Worm (Caenorhabditis elegans) whole organism, L4 larva: ENCODE data around the gene T15B7.14.
A peak's percentile ranks its signal among the peaks of the same experiment; 100 is the strongest.

Experiments used
- D1046.2 ChIP-seq: fragments of 200-800 bp; sonication (Bioruptor generic); IDR thresholded peaks from 2 replicates; pipeline ENCODE4 v1.3.6; 2022; ENCODE audit warnings: missing genetic modification characterization, missing compliant biosample characterization
- F44E2.7 ChIP-seq: fragments of 200-800 bp; sonication (Bioruptor generic); IDR thresholded peaks from 2 replicates; pipeline ENCODE4 v2.1.2; 2022; ENCODE audit warnings: missing genetic modification characterization, missing compliant biosample characterization
- R02D3.7 ChIP-seq: fragments of 150-350 bp; sonication (generic microtip); optimal IDR thresholded peaks from 3 replicates; lab custom pipeline; 2014; ENCODE audit warnings: missing biosample characterization, missing genetic modification characterization
- T20F7.1 ChIP-seq: fragments of 200-800 bp; sonication (Bioruptor generic); optimal IDR thresholded peaks from 2 replicates; lab custom pipeline; 2018; ENCODE audit warnings: mild to moderate bottlenecking, missing genetic modification characterization, missing compliant biosample characterization
- Y48G9A.11 ChIP-seq: fragments of 200-800 bp; sonication (Bioruptor generic); IDR thresholded peaks from 2 replicates; pipeline ENCODE4 v1.3.6; 2022; ENCODE audit warnings: missing genetic modification reagents, missing genetic modification characterization, missing compliant biosample characterization
- Y5F2A.4 ChIP-seq: fragments of 200-800 bp; sonication (Bioruptor generic); optimal IDR thresholded peaks from 2 replicates; lab custom pipeline; 2018; ENCODE audit warnings: mild to moderate bottlenecking, missing genetic modification characterization, missing compliant biosample characterization
- Y75B8A.6 ChIP-seq: fragments of 200-800 bp; sonication (Bioruptor generic); IDR thresholded peaks from 2 replicates; pipeline ENCODE4 v1.3.6; 2022; ENCODE audit warnings: missing genetic modification reagents, missing genetic modification characterization, missing compliant biosample characterization
- ZK546.5 ChIP-seq, 2 experiments: sonication (generic microtip); optimal IDR thresholded peaks; 2 replicates each; lab custom pipeline; 2017; ENCODE audit warnings: missing biosample characterization in 2 of 2, missing genetic modification characterization in 2 of 2
- arid-1 ChIP-seq: fragments of 200-800 bp; sonication (Bioruptor generic); conservative IDR thresholded peaks from 2 replicates; pipeline ENCODE4 v1.3.6; 2022; ENCODE audit warnings: missing genetic modification reagents, missing genetic modification characterization, missing compliant biosample characterization
- ceh-20 ChIP-seq: fragments of 200-800 bp; sonication (Bioruptor generic); IDR thresholded peaks from 2 replicates; pipeline ENCODE4 v1.3.6; 2022; ENCODE audit warnings: missing genetic modification reagents, missing genetic modification characterization, missing compliant biosample characterization
- ces-1 ChIP-seq: fragments of 150-350 bp; sonication (generic microtip); optimal IDR thresholded peaks from 4 replicates; lab custom pipeline; 2014; ENCODE audit warnings: missing biosample characterization, missing genetic modification reagents, missing genetic modification characterization
- ctbp-1 ChIP-seq: fragments of 200-800 bp; sonication (Bioruptor generic); IDR thresholded peaks from 2 replicates; pipeline ENCODE4 v1.3.6; 2022; ENCODE audit warnings: missing genetic modification reagents, missing genetic modification characterization, missing compliant biosample characterization
- daf-16 ChIP-seq, 3 experiments: sonication (generic microtip); optimal IDR thresholded peaks; 2 replicates each; lab custom pipeline; 2016 to 2017; ENCODE audit warnings: missing genetic modification characterization in 3 of 3, missing genetic modification reagents in 3 of 3, mild to moderate bottlenecking in 2 of 3, missing compliant biosample characterization in 2 of 3, missing biosample characterization in 1 of 3, moderate library complexity in 1 of 3
- daf-19 ChIP-seq: fragments of 200-800 bp; sonication (Bioruptor generic); conservative IDR thresholded peaks from 2 replicates; pipeline ENCODE4 v1.3.6; 2022; ENCODE audit warnings: missing genetic modification characterization, missing compliant biosample characterization
- dmd-6 ChIP-seq: fragments of 200-800 bp; sonication (Bioruptor generic); IDR thresholded peaks from 2 replicates; pipeline ENCODE4 v1.3.6; 2022; ENCODE audit warnings: missing genetic modification reagents, missing genetic modification characterization, missing compliant biosample characterization
- dpl-1 ChIP-seq: fragments of 150-350 bp; optimal IDR thresholded peaks from 2 replicates; lab custom pipeline; 2014; ENCODE audit warnings: missing biosample characterization, missing genetic modification reagents, missing genetic modification characterization
- gei-8 ChIP-seq: fragments of 200-800 bp; sonication (Bioruptor generic); optimal IDR thresholded peaks from 2 replicates; lab custom pipeline; 2018; ENCODE audit warnings: mild to moderate bottlenecking, missing genetic modification characterization, missing compliant biosample characterization
- hlh-30 ChIP-seq: sonication (generic microtip); optimal IDR thresholded peaks from 2 replicates; lab custom pipeline; 2017; ENCODE audit warnings: antibody characterized with exemption, mild to moderate bottlenecking, missing genetic modification characterization, missing compliant biosample characterization; ENCODE audit not compliant: insufficient read depth
- lin-1 ChIP-seq: fragments of 200-800 bp; sonication (Bioruptor generic); IDR thresholded peaks from 2 replicates; pipeline ENCODE4 v1.3.6; 2022; ENCODE audit warnings: missing genetic modification reagents, missing genetic modification characterization, missing compliant biosample characterization
- lin-13 ChIP-seq: fragments of 150-350 bp; optimal IDR thresholded peaks from 2 replicates; lab custom pipeline; 2014; ENCODE audit warnings: missing biosample characterization, missing genetic modification reagents, missing genetic modification characterization
- lin-15B ChIP-seq: fragments of 150-350 bp; sonication (generic microtip); optimal IDR thresholded peaks from 3 replicates; lab custom pipeline; 2014; ENCODE audit warnings: missing biosample characterization, missing genetic modification characterization
- lin-29 ChIP-seq: fragments of 200-800 bp; sonication (Bioruptor generic); IDR thresholded peaks from 2 replicates; pipeline ENCODE4 v1.3.6; 2022; ENCODE audit warnings: missing genetic modification reagents, missing genetic modification characterization, missing compliant biosample characterization
- lin-39 ChIP-seq: fragments of 150-350 bp; optimal IDR thresholded peaks from 2 replicates; lab custom pipeline; 2014; ENCODE audit warnings: missing biosample characterization, missing genetic modification reagents, missing genetic modification characterization
- lir-3 ChIP-seq: sonication (generic microtip); optimal IDR thresholded peaks from 2 replicates; lab custom pipeline; 2016; ENCODE audit warnings: mild to moderate bottlenecking, missing genetic modification characterization, missing compliant biosample characterization
- madf-5 ChIP-seq, 2 experiments: fragments of 200-800 bp; sonication (Bioruptor generic); IDR thresholded peaks; 2 replicates each; pipeline ENCODE4 v1.3.6; 2022; ENCODE audit warnings: missing compliant biosample characterization in 2 of 2, missing genetic modification characterization in 2 of 2
- mdl-1 ChIP-seq, 2 experiments: fragments of 150-350 bp in 1 of 2; sonication (generic microtip) in 1 of 2; optimal IDR thresholded peaks; 2 replicates each; lab custom pipeline; 2014 to 2017; ENCODE audit warnings: missing biosample characterization in 2 of 2, missing genetic modification characterization in 2 of 2
- mes-2 ChIP-seq: sonication (generic microtip); optimal IDR thresholded peaks from 2 replicates; lab custom pipeline; 2016; ENCODE audit warnings: missing genotype, mild to moderate bottlenecking, missing genetic modification characterization, missing compliant biosample characterization; ENCODE audit not compliant: poor library complexity, severe bottlenecking
- mxl-3 ChIP-seq: fragments of 200-800 bp; sonication (Bioruptor generic); optimal IDR thresholded peaks from 2 replicates; lab custom pipeline; 2018; ENCODE audit warnings: mild to moderate bottlenecking, missing genetic modification characterization, missing compliant biosample characterization
- nhr-102 ChIP-seq: sonication (generic microtip); optimal IDR thresholded peaks from 2 replicates; lab custom pipeline; 2016; ENCODE audit warnings: mild to moderate bottlenecking, missing genetic modification characterization, moderate library complexity, missing compliant biosample characterization
- nhr-237 ChIP-seq: sonication (generic microtip); optimal IDR thresholded peaks from 2 replicates; lab custom pipeline; 2017; ENCODE audit warnings: missing biosample characterization, missing genetic modification characterization
- nhr-25 ChIP-seq: sonication (generic microtip); optimal IDR thresholded peaks from 2 replicates; lab custom pipeline; 2017; ENCODE audit warnings: missing genetic modification characterization, mild to moderate bottlenecking, missing compliant biosample characterization, antibody characterized with exemption, moderate library complexity, borderline replicate concordance; ENCODE audit not compliant: insufficient read depth
- nhr-48 ChIP-seq: sonication (generic microtip); optimal IDR thresholded peaks from 2 replicates; lab custom pipeline; 2016; ENCODE audit warnings: mild to moderate bottlenecking, missing genetic modification characterization, missing compliant biosample characterization
- nhr-6 ChIP-seq: fragments of 150-350 bp; optimal IDR thresholded peaks from 2 replicates; lab custom pipeline; 2014; ENCODE audit warnings: missing biosample characterization, missing genetic modification characterization
- nhr-77 ChIP-seq: fragments of 150-350 bp; optimal IDR thresholded peaks from 2 replicates; lab custom pipeline; 2014; ENCODE audit warnings: missing biosample characterization, missing genetic modification characterization
- pqm-1 ChIP-seq: sonication (generic microtip); optimal IDR thresholded peaks from 2 replicates; lab custom pipeline; 2017; ENCODE audit warnings: missing biosample characterization, missing genetic modification characterization
- rbr-2 ChIP-seq: sonication (generic microtip); optimal IDR thresholded peaks from 2 replicates; lab custom pipeline; 2016; ENCODE audit warnings: missing genotype, missing genetic modification characterization, missing compliant biosample characterization
- set-16 ChIP-seq: fragments of 200-800 bp; sonication (Bioruptor generic); IDR thresholded peaks from 2 replicates; pipeline ENCODE4 v1.3.6; 2022; ENCODE audit warnings: missing genetic modification reagents, missing genetic modification characterization, missing compliant biosample characterization
- snpc-1.2 ChIP-seq: fragments of 200-800 bp; sonication (Bioruptor generic); IDR thresholded peaks from 2 replicates; pipeline ENCODE4 v1.3.6; 2022; ENCODE audit warnings: missing genetic modification reagents, missing genetic modification characterization, missing compliant biosample characterization
- spr-1 ChIP-seq: sonication (generic microtip); optimal IDR thresholded peaks from 2 replicates; lab custom pipeline; 2016; ENCODE audit warnings: mild to moderate bottlenecking, missing genetic modification characterization, missing compliant biosample characterization
- spr-3 ChIP-seq: fragments of 200-800 bp; sonication (Bioruptor generic); optimal IDR thresholded peaks from 2 replicates; lab custom pipeline; 2018; ENCODE audit warnings: mild to moderate bottlenecking, missing genetic modification characterization, missing compliant biosample characterization
- unc-130 ChIP-seq: sonication (generic microtip); optimal IDR thresholded peaks from 2 replicates; lab custom pipeline; 2016; ENCODE audit warnings: missing genetic modification reagents, missing genetic modification characterization, missing compliant biosample characterization
- vab-7 ChIP-seq: fragments of 200-800 bp; sonication (Bioruptor generic); IDR thresholded peaks from 2 replicates; pipeline ENCODE4 v1.3.6; 2022; ENCODE audit warnings: missing genetic modification reagents, missing genetic modification characterization, missing compliant biosample characterization
- zag-1 ChIP-seq: fragments of 150-350 bp; optimal IDR thresholded peaks from 2 replicates; lab custom pipeline; 2014; ENCODE audit warnings: missing biosample characterization, missing genetic modification characterization
- zip-11 ChIP-seq: fragments of 200-800 bp; sonication (Bioruptor generic); IDR thresholded peaks from 2 replicates; pipeline ENCODE4 v1.3.6; 2022; ENCODE audit warnings: missing genetic modification characterization, missing compliant biosample characterization
- zip-2 ChIP-seq: fragments of 150-350 bp; optimal IDR thresholded peaks from 2 replicates; lab custom pipeline; 2014; ENCODE audit warnings: missing biosample characterization, missing genetic modification characterization
- ztf-11 ChIP-seq: fragments of 150-350 bp; optimal IDR thresholded peaks from 2 replicates; lab custom pipeline; 2014; ENCODE audit warnings: missing biosample characterization, missing genetic modification characterization
- ztf-7 ChIP-seq: fragments of 150-350 bp; optimal IDR thresholded peaks from 2 replicates; lab custom pipeline; 2014; ENCODE audit warnings: missing biosample characterization, missing genetic modification characterization

T15B7.14 gene

DNA sequence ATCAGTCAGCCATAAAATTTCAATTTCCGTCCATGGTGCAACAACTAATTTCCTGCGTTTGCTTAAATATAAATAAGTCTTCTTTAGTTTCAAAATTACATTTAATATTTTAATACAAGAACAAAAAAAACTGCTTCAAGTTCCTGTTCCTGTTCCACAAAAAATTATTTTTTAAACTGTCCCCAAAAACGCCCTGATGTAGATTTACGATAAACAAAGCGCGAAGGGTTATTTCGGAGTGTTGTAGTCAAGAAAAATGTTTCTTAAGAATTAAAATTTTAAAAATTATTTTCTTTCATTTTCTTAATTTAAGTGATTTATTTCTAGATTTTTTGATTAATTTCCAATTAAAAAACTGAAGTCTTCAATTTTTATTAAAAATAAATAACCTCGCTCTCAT is 3.5 kb upstream of the T15B7.14 start, which contains the start of gene T15B7.15:
Gene T15B7.15, minus strand, starts transcription at position 67 of the 400 bp plus-strand sequence.
- TF ChIP-seq pqm-1 (tag; lab: Kevin White, UChicago) (no peak), lin-15B (no peak), ztf-11 (tag; lab: Kevin White, UChicago) (no peak), nhr-48 (tag; lab: Kevin White, UChicago) (no peak), Y5F2A.4 (GFP tag; lab: Kevin White, UChicago) (no peak), arid-1 (GFP tag; lab: Robert Waterston, UW) (no peak), zag-1 (tag; lab: Kevin White, UChicago) (no peak), madf-5 (GFP tag; IDR thresholded peaks at IDR 0.05; lab: Robert Waterston, UW) (no peak), spr-1 (tag; lab: Kevin White, UChicago) (no peak), spr-3 (GFP tag; lab: Kevin White, UChicago) (no peak), gei-8 (GFP tag; lab: Kevin White, UChicago) (no peak), dpl-1 (GFP tag; lab: Kevin White, UChicago) (peak; percentile 77), dmd-6 (no peak), lin-1 (GFP tag; lab: Robert Waterston, UW) (no peak), ztf-7 (no peak), Y48G9A.11 (GFP tag; lab: Robert Waterston, UW) (peak; percentile 92), nhr-237 (tag; lab: Kevin White, UChicago) (no peak), rbr-2 (no peak), ctbp-1 (GFP tag; lab: Robert Waterston, UW) (no peak), nhr-6 (tag; lab: Kevin White, UChicago) (no peak), nhr-102 (tag; lab: Kevin White, UChicago) (no peak), mes-2 (tag; lab: Kevin White, UChicago) (peak; percentile 58), lir-3 (tag; lab: Kevin White, UChicago) (no peak), ces-1 (no peak), ceh-20 (no peak), mdl-1 (tag; optimal IDR thresholded peaks at IDR 0.05; lab: Kevin White, UChicago) (no peak), lin-39 (tag; lab: Kevin White, UChicago) (no peak), nhr-77 (tag; lab: Kevin White, UChicago) (no peak), T20F7.1 (GFP tag; lab: Kevin White, UChicago) (peak; percentile 94), ZK546.5 (tag; optimal IDR thresholded peaks at IDR 0.05; lab: Kevin White, UChicago) (no peak), R02D3.7 (tag; lab: Kevin White, UChicago) (peak; percentile 85), snpc-1.2 (no peak), zip-11 (no peak), mxl-3 (no peak)

DNA sequence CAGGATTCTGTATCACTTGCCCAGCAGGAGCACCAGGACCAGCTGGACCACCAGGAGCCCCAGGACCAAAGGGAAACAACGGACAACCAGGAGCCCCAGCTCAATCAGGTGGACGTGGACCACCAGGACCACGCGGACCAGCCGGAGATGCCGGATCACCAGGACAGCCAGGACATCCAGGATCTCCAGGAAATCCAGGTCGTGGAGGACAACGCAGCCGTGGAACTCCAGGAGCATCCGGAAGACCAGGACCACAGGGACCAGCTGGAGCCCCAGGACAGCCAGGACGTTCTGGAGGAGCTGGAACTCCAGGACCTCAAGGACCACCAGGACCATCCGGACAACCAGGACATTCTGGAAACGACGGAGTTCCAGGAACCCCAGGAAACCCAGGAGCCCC is 894 bp upstream of the T15B7.14 start:
- TF ChIP-seq ztf-11 (tag; lab: Kevin White, UChicago) (no peak), set-16 (GFP tag; lab: Robert Waterston, UW) (peak; percentile 95), zip-2 (tag; lab: Kevin White, UChicago) (no peak), unc-130 (GFP tag; lab: Kevin White, UChicago) (no peak), F44E2.7 (GFP tag; lab: Robert Waterston, UW) (no peak), nhr-48 (tag; lab: Kevin White, UChicago) (no peak), lin-29 (GFP tag; lab: Robert Waterston, UW) (no peak)
- TF ChIP-seq, all 104 proteins: peak for 1

DNA sequence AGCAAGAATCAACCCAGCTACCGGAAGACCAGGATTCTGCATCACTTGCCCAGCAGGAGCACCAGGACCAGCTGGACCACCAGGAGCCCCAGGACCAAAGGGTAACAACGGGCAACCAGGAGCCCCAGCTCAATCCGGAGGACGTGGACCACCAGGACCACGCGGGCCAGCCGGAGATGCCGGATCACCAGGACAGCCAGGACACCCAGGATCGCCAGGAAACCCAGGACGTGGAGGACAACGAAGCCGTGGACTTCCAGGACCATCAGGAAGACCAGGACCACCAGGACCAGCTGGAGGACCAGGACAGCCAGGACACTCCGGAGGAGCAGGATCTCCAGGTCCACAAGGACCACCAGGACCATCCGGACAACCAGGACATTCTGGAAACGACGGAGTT is 3.6 kb downstream of the T15B7.14 start:
- TF ChIP-seq ztf-11 (tag; lab: Kevin White, UChicago) (no peak), Y75B8A.6 (no peak), D1046.2 (GFP tag; lab: Robert Waterston, UW) (0 out of 2 replicates have a peak, but pooled peaks have one; percentile 27), rbr-2 (no peak), daf-19 (no peak), vab-7 (GFP tag; lab: Robert Waterston, UW) (0 out of 2 replicates have a peak, but pooled peaks have one; percentile 5), hlh-30 (no peak), nhr-25 (no peak), lin-13 (GFP tag; lab: Kevin White, UChicago) (no peak), set-16 (GFP tag; lab: Robert Waterston, UW) (peak; percentile 97), daf-16 (GFP tag; optimal IDR thresholded peaks at IDR 0.05; lab: Kevin White, UChicago) (no peak), daf-16 (tag; optimal IDR thresholded peaks at IDR 0.05; lab: Kevin White, UChicago) (no peak)
